Fruit fly (Drosophila melanogaster) Kc167 (cell line): Measurements from ENCODE around the gene CG17625.

Experiments used
- Myc ChIP-seq: fragments of >200 bp; optimal IDR thresholded peaks from 2 replicates; lab custom pipeline; 2017; ENCODE audit warnings: missing external identifiers
- Sin3A ChIP-seq: fragments of >200 bp; optimal IDR thresholded peaks from 2 replicates; lab custom pipeline; 2018; ENCODE audit warnings: missing external identifiers
- h ChIP-seq: fragments of >200 bp; optimal IDR thresholded peaks from 3 replicates; lab custom pipeline; 2018; ENCODE audit warnings: missing external identifiers
- psq ChIP-seq: fragments of >200 bp; optimal IDR thresholded peaks from 2 replicates; lab custom pipeline; 2017; ENCODE audit warnings: missing external identifiers

dm6 chr3R:22672695-22673346 is 13.8 kb upstream of the CG17625 start:
- TF ChIP-seq psq (lab: Kevin White, UChicago) (no peak), Sin3A (lab: Kevin White, UChicago) (no peak), Myc (lab: Kevin White, UChicago) (no peak), h (lab: Kevin White, UChicago) (no peak)
